Worm (Caenorhabditis elegans) whole organism, midembryonic: ENCODE data around the gene F13A2.9.

Experiments used
- T22C8.4 ChIP-seq: fragments of 200-800 bp; sonication (Bioruptor generic); IDR thresholded peaks from 2 replicates; pipeline ENCODE4 v1.3.6; 2022; ENCODE audit warnings: missing genetic modification characterization, missing compliant biosample characterization
- cog-1 ChIP-seq: sonication (generic microtip); optimal IDR thresholded peaks from 2 replicates; lab custom pipeline; 2016; ENCODE audit warnings: missing genetic modification characterization, missing compliant biosample characterization
- flt-1 ChIP-seq: fragments of 200-800 bp; sonication (Bioruptor generic); IDR thresholded peaks from 2 replicates; pipeline ENCODE4 v1.3.6; 2022; ENCODE audit warnings: missing genetic modification characterization, missing compliant biosample characterization
- med-1 ChIP-seq: sonication (generic microtip); optimal IDR thresholded peaks from 2 replicates; lab custom pipeline; 2017; ENCODE audit warnings: missing genetic modification characterization, mild to moderate bottlenecking, missing compliant biosample characterization, antibody characterized with exemption, missing genetic modification reagents; ENCODE audit not compliant: insufficient read depth
- ref-1 ChIP-seq: fragments of 200-800 bp; sonication (Bioruptor generic); conservative IDR thresholded peaks from 2 replicates; pipeline ENCODE4 v1.3.6; 2022; ENCODE audit warnings: missing genetic modification reagents, missing genetic modification characterization, missing compliant biosample characterization
- tab-1 ChIP-seq: fragments of 200-800 bp; sonication (Bioruptor generic); IDR thresholded peaks from 2 replicates; pipeline ENCODE4 v1.3.6; 2022; ENCODE audit warnings: missing genetic modification characterization, missing compliant biosample characterization
- ztf-23 ChIP-seq: fragments of 200-800 bp; sonication (Bioruptor generic); IDR thresholded peaks from 2 replicates; pipeline ENCODE4 v1.3.6; 2022; ENCODE audit warnings: missing genetic modification reagents, missing genetic modification characterization, missing compliant biosample characterization
- ztf-29 ChIP-seq: fragments of 200-800 bp; sonication (Bioruptor generic); IDR thresholded peaks from 2 replicates; pipeline ENCODE4 v1.3.6; 2022; ENCODE audit warnings: missing genetic modification reagents, missing genetic modification characterization, missing compliant biosample characterization

- no peak for TF ChIP-seq flt-1 (GFP tag; lab: Robert Waterston, UW)
- no peak for TF ChIP-seq T22C8.4
- no peak for TF ChIP-seq ztf-29
- TF ChIP-seq tab-1 (GFP tag; lab: Robert Waterston, UW): no peak
- TF ChIP-seq ztf-23 (GFP tag; lab: Robert Waterston, UW): no peak
- no peak for TF ChIP-seq ref-1
- TF ChIP-seq cog-1 (tag; lab: Kevin White, UChicago): no peak
- no peak for TF ChIP-seq med-1
These were observed 42.3 kb upstream of the F13A2.9 start, which contains the start of gene Y47D7A.12 for ce11 chrV:4429576-4429975.
